Worm (Caenorhabditis elegans): ENCODE measurements around the gene cyp-35B3.

The cyp-35B3 gene

ce11 chrV:3943364-3943763 lies 1.8 kb upstream of the cyp-35B3 start:
- TF ChIP-seq ces-1 (GFP tag; optimal IDR thresholded peaks at IDR 0.05) (no peak), nhr-76 (tag; optimal IDR thresholded peaks at IDR 0.05) (no peak), zip-8 (tag; optimal IDR thresholded peaks at IDR 0.05) (no peak), snpc-4 (tag; optimal IDR thresholded peaks at IDR 0.05) (no peak), elt-3 (tag; optimal IDR thresholded peaks at IDR 0.05) (no peak), mls-2 (tag; optimal IDR thresholded peaks at IDR 0.05) (no peak), ceh-83 (GFP tag; optimal IDR thresholded peaks at IDR 0.05) (no peak), blmp-1 (tag; optimal IDR thresholded peaks at IDR 0.05) (no peak), sptf-1 (tag; optimal IDR thresholded peaks at IDR 0.05) (no peak), lin-13 (tag; optimal IDR thresholded peaks at IDR 0.05) (no peak), nhr-237 (tag; optimal IDR thresholded peaks at IDR 0.05) (no peak), mab-5 (tag; optimal IDR thresholded peaks at IDR 0.05) (no peak), pha-4 (tag; optimal IDR thresholded peaks at IDR 0.05) (no peak), lsy-2 (tag; optimal IDR thresholded peaks at IDR 0.05) (no peak), M03D4.4 (tag; optimal IDR thresholded peaks at IDR 0.05) (no peak), elt-1 (tag; optimal IDR thresholded peaks at IDR 0.05; ENCODE audit: borderline replicate concordance, insufficient read depth) (no peak), flh-1 (GFP tag; optimal IDR thresholded peaks at IDR 0.05) (no peak), ceh-39 (tag; optimal IDR thresholded peaks at IDR 0.05) (no peak), ceh-43 (GFP tag; optimal IDR thresholded peaks at IDR 0.05) (no peak), mep-1 (tag; optimal IDR thresholded peaks at IDR 0.05) (no peak)

- no peak for TF ChIP-seq lin-32 (GFP tag; optimal IDR thresholded peaks at IDR 0.05)
- no peak for TF ChIP-seq drap-1 (GFP tag; optimal IDR thresholded peaks at IDR 0.05)
- TF ChIP-seq unc-39 (tag; optimal IDR thresholded peaks at IDR 0.05) = no peak
- TF ChIP-seq tbx-8 (GFP tag; optimal IDR thresholded peaks at IDR 0.05) = no peak
- no peak for TF ChIP-seq cnd-1 (tag; optimal IDR thresholded peaks at IDR 0.05)
- no peak for TF ChIP-seq bed-3 (GFP tag; optimal IDR thresholded peaks at IDR 0.05)
- TF ChIP-seq mab-5 (tag; optimal IDR thresholded peaks at IDR 0.05) = no peak
- no peak for TF ChIP-seq ceh-43 (GFP tag; optimal IDR thresholded peaks at IDR 0.05)
- no peak for TF ChIP-seq sem-2 (GFP tag; optimal IDR thresholded peaks at IDR 0.05)
- TF ChIP-seq nhr-2 (tag; optimal IDR thresholded peaks at IDR 0.05) = no peak
- TF ChIP-seq ztf-11 (tag; optimal IDR thresholded peaks at IDR 0.05) = no peak
- TF ChIP-seq lsy-2 (tag; optimal IDR thresholded peaks at IDR 0.05) = no peak
- no peak for TF ChIP-seq unc-62 (GFP tag; optimal IDR thresholded peaks at IDR 0.05)
- no peak for TF ChIP-seq M03D4.4 (tag; optimal IDR thresholded peaks at IDR 0.05)
- no peak for TF ChIP-seq snpc-4 (tag; optimal IDR thresholded peaks at IDR 0.05)
Measured at ce11 chrV:3949723-3950122, 4.6 kb downstream of the cyp-35B3 start, which contains the start of gene dach-1. Gene dach-1 (plus strand): TSS chrV:3950023.

ce11 chrV:3953739-3954138 lies 8.6 kb downstream of the cyp-35B3 start, which contains the start of gene str-247:
Gene str-247 (plus strand): TSS chrV:3954039.
- TF ChIP-seq sptf-1 (tag; optimal IDR thresholded peaks at IDR 0.05) = no peak
- no peak for TF ChIP-seq ceh-39 (tag; optimal IDR thresholded peaks at IDR 0.05)
- no peak for TF ChIP-seq elt-3 (tag; optimal IDR thresholded peaks at IDR 0.05)
- TF ChIP-seq ztf-11 (tag; optimal IDR thresholded peaks at IDR 0.05) = no peak
- no peak for TF ChIP-seq nhr-28 (tag; optimal IDR thresholded peaks at IDR 0.05)
- TF ChIP-seq flh-1 (GFP tag; optimal IDR thresholded peaks at IDR 0.05) = no peak
- no peak for TF ChIP-seq mls-2 (tag; optimal IDR thresholded peaks at IDR 0.05)
- no peak for TF ChIP-seq lsy-2 (tag; optimal IDR thresholded peaks at IDR 0.05)

ce11 chrV:3957608-3958007 lies 12.5 kb downstream of the cyp-35B3 start, which contains the start of gene cyp-34A5:
Gene cyp-34A5 (minus strand): TSS chrV:3957708.
- TF ChIP-seq zip-8 (tag; optimal IDR thresholded peaks at IDR 0.05) (no peak), nhr-28 (tag; optimal IDR thresholded peaks at IDR 0.05) (no peak)

- TF ChIP-seq mls-2 (tag; optimal IDR thresholded peaks at IDR 0.05) (no peak), ces-1 (GFP tag; optimal IDR thresholded peaks at IDR 0.05) (no peak), nhr-28 (tag; optimal IDR thresholded peaks at IDR 0.05) (no peak), unc-62 (GFP tag; optimal IDR thresholded peaks at IDR 0.05) (no peak), zip-8 (tag; optimal IDR thresholded peaks at IDR 0.05) (no peak), lsy-2 (tag; optimal IDR thresholded peaks at IDR 0.05) (no peak), unc-39 (tag; optimal IDR thresholded peaks at IDR 0.05) (no peak), pha-4 (tag; optimal IDR thresholded peaks at IDR 0.05) (no peak), sptf-1 (tag; optimal IDR thresholded peaks at IDR 0.05) (no peak), tbx-8 (GFP tag; optimal IDR thresholded peaks at IDR 0.05) (no peak), snpc-4 (tag; optimal IDR thresholded peaks at IDR 0.05) (no peak), nhr-76 (tag; optimal IDR thresholded peaks at IDR 0.05) (no peak), unc-120 (tag; optimal IDR thresholded peaks at IDR 0.05; ENCODE audit: poor library complexity, severe bottlenecking) (no peak)
Measured at ce11 chrV:3961235-3961634, 16.1 kb downstream of the cyp-35B3 start, which contains the start of gene cyp-34A6. Gene cyp-34A6 (minus strand): TSS chrV:3961335.

All from whole organism, mixed stage, embryonic.